Worm (Caenorhabditis elegans) whole organism, late embryonic: ENCODE measurements around the gene ztf-27.

Experiments used
- C08G9.2 ChIP-seq: sonication (generic microtip); optimal IDR thresholded peaks from 2 replicates; lab custom pipeline; 2016; ENCODE audit warnings: mild to moderate bottlenecking, missing genetic modification characterization, moderate library complexity, missing compliant biosample characterization
- F13H6.1 ChIP-seq: sonication (generic microtip); optimal IDR thresholded peaks from 2 replicates; lab custom pipeline; 2016; ENCODE audit warnings: missing genetic modification characterization, missing compliant biosample characterization
- K02D7.2 ChIP-seq: sonication (generic microtip); optimal IDR thresholded peaks from 2 replicates; lab custom pipeline; 2017; ENCODE audit warnings: mild to moderate bottlenecking, missing genetic modification characterization, missing compliant biosample characterization
- ahr-1 ChIP-seq: sonication (generic microtip); optimal IDR thresholded peaks from 2 replicates; lab custom pipeline; 2016; ENCODE audit warnings: missing genetic modification characterization, missing compliant biosample characterization
- ceh-24 ChIP-seq: sonication (generic microtip); optimal IDR thresholded peaks from 2 replicates; lab custom pipeline; 2016; ENCODE audit warnings: mild to moderate bottlenecking, missing genetic modification characterization, missing compliant biosample characterization
- ceh-31 ChIP-seq: sonication (generic microtip); optimal IDR thresholded peaks from 2 replicates; lab custom pipeline; 2016; ENCODE audit warnings: missing genetic modification characterization, missing compliant biosample characterization
- ceh-45 ChIP-seq: fragments of 200-800 bp; sonication (Bioruptor generic); IDR thresholded peaks from 2 replicates; pipeline ENCODE4 v1.3.6; 2022; ENCODE audit warnings: missing genetic modification reagents, missing genetic modification characterization, missing compliant biosample characterization
- ceh-48 ChIP-seq: sonication (generic microtip); optimal IDR thresholded peaks from 2 replicates; lab custom pipeline; 2016; ENCODE audit warnings: missing genetic modification characterization, inconsistent platforms, missing compliant biosample characterization
- ceh-9 ChIP-seq: sonication (generic microtip); optimal IDR thresholded peaks from 2 replicates; lab custom pipeline; 2016; ENCODE audit warnings: mild to moderate bottlenecking, missing genetic modification characterization, inconsistent platforms, missing compliant biosample characterization
- dmd-4 ChIP-seq: sonication (generic microtip); optimal IDR thresholded peaks from 2 replicates; lab custom pipeline; 2016; ENCODE audit warnings: borderline replicate concordance, missing genetic modification characterization, missing compliant biosample characterization
- elt-2 ChIP-seq: sonication (generic microtip); optimal IDR thresholded peaks from 2 replicates; lab custom pipeline; 2016; ENCODE audit warnings: missing genetic modification reagents, missing genetic modification characterization, missing compliant biosample characterization
- hlh-13 ChIP-seq: fragments of 200-800 bp; sonication (Bioruptor generic); optimal IDR thresholded peaks from 2 replicates; lab custom pipeline; 2018; ENCODE audit warnings: mild to moderate bottlenecking, missing genetic modification characterization, missing compliant biosample characterization
- hlh-30 ChIP-seq: sonication (generic microtip); optimal IDR thresholded peaks from 2 replicates; lab custom pipeline; 2017; ENCODE audit warnings: antibody characterized with exemption, missing genetic modification characterization, missing compliant biosample characterization; ENCODE audit not compliant: insufficient read depth
- hlh-6 ChIP-seq: sonication (generic microtip); optimal IDR thresholded peaks from 2 replicates; lab custom pipeline; 2016; ENCODE audit warnings: missing genotype, missing genetic modification characterization, missing compliant biosample characterization
- lin-11 ChIP-seq: fragments of 200-800 bp; sonication (Bioruptor generic); optimal IDR thresholded peaks from 2 replicates; lab custom pipeline; 2018; ENCODE audit warnings: mild to moderate bottlenecking, missing genetic modification characterization, missing compliant biosample characterization
- mec-3 ChIP-seq: sonication (generic microtip); optimal IDR thresholded peaks from 2 replicates; lab custom pipeline; 2016; ENCODE audit warnings: borderline replicate concordance, missing genetic modification characterization, missing compliant biosample characterization
- npax-4 ChIP-seq: sonication (generic microtip); optimal IDR thresholded peaks from 2 replicates; lab custom pipeline; 2016; ENCODE audit warnings: missing genetic modification characterization, missing compliant biosample characterization
- pag-3 ChIP-seq: sonication (generic microtip); optimal IDR thresholded peaks from 2 replicates; lab custom pipeline; 2016; ENCODE audit warnings: missing compliant biosample characterization, missing genetic modification characterization, borderline replicate concordance
- pha-2 ChIP-seq: sonication (generic microtip); optimal IDR thresholded peaks from 2 replicates; lab custom pipeline; 2017; ENCODE audit warnings: mild to moderate bottlenecking, missing genetic modification characterization, missing compliant biosample characterization
- ref-2 ChIP-seq: sonication (generic microtip); optimal IDR thresholded peaks from 2 replicates; lab custom pipeline; 2016; ENCODE audit warnings: missing genetic modification characterization, missing compliant biosample characterization
- rnt-1 ChIP-seq: sonication (generic microtip); optimal IDR thresholded peaks from 2 replicates; lab custom pipeline; 2016; ENCODE audit warnings: missing genetic modification characterization, missing compliant biosample characterization
- sdc-2 ChIP-seq: sonication (generic microtip); optimal IDR thresholded peaks from 2 replicates; lab custom pipeline; 2016; ENCODE audit warnings: missing genotype, missing genetic modification characterization, missing compliant biosample characterization
- sox-2 ChIP-seq: fragments of 200-800 bp; sonication (Bioruptor generic); IDR thresholded peaks from 2 replicates; pipeline ENCODE4 v1.3.6; 2022; ENCODE audit warnings: missing genetic modification reagents, missing genetic modification characterization, missing compliant biosample characterization
- tbx-2 ChIP-seq: sonication (generic microtip); optimal IDR thresholded peaks from 2 replicates; lab custom pipeline; 2016; ENCODE audit warnings: missing genetic modification characterization, missing compliant biosample characterization
- tbx-7 ChIP-seq: sonication (generic microtip); optimal IDR thresholded peaks from 2 replicates; lab custom pipeline; 2016; ENCODE audit warnings: missing genotype, missing genetic modification characterization, missing compliant biosample characterization
- ttx-3 ChIP-seq: sonication (generic microtip); optimal IDR thresholded peaks from 2 replicates; lab custom pipeline; 2016; ENCODE audit warnings: missing genetic modification reagents, missing genetic modification characterization, missing compliant biosample characterization
- unc-3 ChIP-seq, 2 experiments: fragments of 200-800 bp in 1 of 2; sonication (Bioruptor generic) in 1 of 2; sonication (generic microtip) in 1 of 2; conservative IDR thresholded peaks in 1 of 2; optimal IDR thresholded peaks in 1 of 2; 2 replicates each; pipeline versions ENCODE4 v1.3.6 to Lab custom; 2016 to 2022; ENCODE audit warnings: missing compliant biosample characterization in 2 of 2, missing genetic modification characterization in 2 of 2, missing genetic modification reagents in 1 of 2
- unc-42 ChIP-seq: sonication (generic microtip); optimal IDR thresholded peaks from 2 replicates; lab custom pipeline; 2016; ENCODE audit warnings: missing genotype, missing genetic modification characterization, missing compliant biosample characterization
- unc-86 ChIP-seq: sonication (generic microtip); optimal IDR thresholded peaks from 2 replicates; lab custom pipeline; 2016; ENCODE audit warnings: missing genetic modification characterization, missing compliant biosample characterization
- zip-5 ChIP-seq: sonication (generic microtip); optimal IDR thresholded peaks from 2 replicates; lab custom pipeline; 2016; ENCODE audit warnings: missing genetic modification characterization, missing compliant biosample characterization
- ztf-16 ChIP-seq: sonication (generic microtip); optimal IDR thresholded peaks from 2 replicates; lab custom pipeline; 2017; ENCODE audit warnings: missing genetic modification characterization, missing compliant biosample characterization

Gene ztf-27

DNA sequence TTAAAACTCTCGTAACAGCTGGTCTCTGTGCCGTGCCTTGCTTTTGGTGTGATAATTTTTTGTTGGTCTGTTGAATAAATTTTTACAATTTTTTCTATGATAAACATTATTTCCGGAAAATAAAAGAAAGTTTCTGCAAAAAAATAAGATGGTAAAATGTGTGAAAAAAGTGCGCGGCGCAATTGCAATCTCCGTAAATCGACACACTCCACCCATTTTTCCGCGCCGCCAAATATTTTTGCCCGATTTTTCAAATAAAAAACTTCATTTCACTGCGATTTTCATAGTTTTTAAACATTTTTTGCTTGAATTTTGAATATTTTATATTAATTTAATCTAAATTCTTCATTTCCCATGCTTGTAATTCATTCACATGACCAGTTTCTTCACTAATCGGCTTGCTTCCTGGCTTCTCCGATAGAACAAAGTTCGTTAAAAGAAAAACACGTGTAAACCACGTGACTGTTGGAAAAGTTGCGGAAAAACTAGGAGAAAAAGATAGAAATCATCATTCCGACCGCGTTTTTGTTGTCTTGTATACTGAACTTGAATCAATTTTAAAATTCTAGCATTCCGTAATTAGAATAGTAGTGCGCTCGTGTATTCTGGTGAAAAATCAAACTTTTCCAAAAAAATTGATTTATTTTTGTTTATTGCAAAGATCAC is 3.0 kb downstream of the ztf-27 start (continued):
- TF ChIP-seq sdc-2 (tag; lab: Kevin White, UChicago) (no peak), hlh-30 (peak; percentile 33), ceh-9 (tag; lab: Kevin White, UChicago) (no peak), ceh-31 (tag; lab: Kevin White, UChicago) (peak; percentile 56), unc-3 (GFP tag; conservative IDR thresholded peaks at IDR 0.05; lab: Robert Waterston, UW) (peak; percentile 49; the same call in 1 of the 2 replicates), unc-3 (tag; optimal IDR thresholded peaks at IDR 0.05; lab: Kevin White, UChicago) (peak; percentile 36), ttx-3 (tag; lab: Kevin White, UChicago) (peak; percentile 80), hlh-6 (tag; lab: Kevin White, UChicago) (no peak), unc-86 (no peak), tbx-7 (tag; lab: Kevin White, UChicago) (no peak), C08G9.2 (tag; lab: Kevin White, UChicago) (peak; percentile 36), hlh-13 (GFP tag; lab: Kevin White, UChicago) (no peak), ceh-24 (no peak), F13H6.1 (peak; percentile 17), zip-5 (tag; lab: Kevin White, UChicago) (peak; percentile 40), ceh-45 (GFP tag; lab: Robert Waterston, UW) (peak; percentile 53; the same call in 1 of the 2 replicates)

DNA sequence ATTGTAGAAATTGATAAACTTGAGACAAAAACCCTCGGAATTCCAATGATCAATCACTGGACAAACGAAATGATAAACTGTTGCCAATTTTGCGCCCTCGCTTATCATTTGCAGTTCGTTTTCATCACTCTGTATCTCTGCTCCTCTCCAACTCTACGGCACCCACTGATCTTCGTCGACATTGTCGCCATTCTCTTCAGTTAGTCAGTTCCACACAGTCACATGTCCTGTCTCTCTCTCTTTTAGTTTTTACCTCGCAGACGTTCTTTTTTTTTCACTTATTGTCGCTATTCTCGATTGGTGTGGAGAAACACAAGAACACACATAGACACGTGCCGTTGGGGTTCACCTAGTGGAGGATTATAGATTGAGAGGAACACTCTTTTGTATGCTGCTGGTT is 3.9 kb downstream of the ztf-27 start:
- TF ChIP-seq elt-2: peak; percentile 37
- no peak for TF ChIP-seq pha-2 (tag; lab: Kevin White, UChicago)
- TF ChIP-seq tbx-2 (tag; lab: Kevin White, UChicago): no peak
- no peak for TF ChIP-seq npax-4 (tag; lab: Kevin White, UChicago)
- peak; percentile 52 for TF ChIP-seq hlh-30

DNA sequence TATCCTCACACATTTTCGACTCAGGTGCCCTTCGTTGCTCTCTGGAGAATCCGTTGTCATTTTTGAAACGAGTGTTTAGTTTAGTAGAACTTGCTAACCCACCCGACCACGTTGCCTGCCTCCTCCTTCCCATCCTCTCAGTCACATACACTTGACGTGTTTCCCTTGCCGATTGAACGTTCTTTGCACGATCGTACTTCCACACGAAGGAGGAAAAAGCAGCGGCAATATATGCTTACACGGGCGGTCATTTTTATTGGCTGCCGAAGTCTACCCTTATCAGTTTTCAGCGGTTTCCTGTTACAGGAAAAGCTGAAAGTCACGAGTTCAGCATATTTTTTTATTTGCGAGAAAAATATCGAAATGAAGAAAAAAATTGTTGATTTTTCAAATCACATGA is 4.6 kb downstream of the ztf-27 start:
- TF ChIP-seq ceh-48 (tag; lab: Kevin White, UChicago): no peak
- peak; percentile 9 for TF ChIP-seq tbx-2 (tag; lab: Kevin White, UChicago)
- no peak for TF ChIP-seq mec-3 (tag; lab: Kevin White, UChicago)
- no peak for TF ChIP-seq ahr-1 (tag; lab: Kevin White, UChicago)

DNA sequence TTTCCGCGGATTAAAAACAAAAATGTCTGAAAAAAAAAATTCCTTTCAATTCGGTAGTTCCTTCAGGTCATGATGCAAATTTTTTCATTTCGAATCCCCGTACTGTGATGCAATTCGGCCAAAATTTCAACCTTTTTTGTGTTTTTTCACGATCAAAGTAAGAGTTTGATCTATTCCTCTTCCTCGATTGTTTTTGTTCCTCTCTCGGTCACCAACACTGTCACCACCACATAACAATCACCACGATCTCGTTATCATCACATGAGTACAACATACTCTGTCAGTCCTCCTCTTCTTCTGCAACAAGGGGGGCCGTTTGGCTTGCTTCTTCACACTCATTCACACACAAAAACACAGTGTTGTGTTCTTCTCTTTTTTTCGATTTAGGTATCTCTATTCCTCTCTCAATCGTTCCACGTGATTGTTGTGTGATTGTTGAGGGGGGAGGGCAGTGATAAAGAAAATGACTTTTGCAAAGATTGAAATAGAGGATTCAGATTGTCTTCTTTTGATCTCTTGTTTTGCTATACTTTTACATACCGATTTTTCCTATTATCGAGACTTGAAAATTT is 5.2 kb downstream of the ztf-27 start:
- TF ChIP-seq ztf-16 (no peak), pag-3 (tag; lab: Kevin White, UChicago) (no peak), elt-2 (peak; percentile 1), K02D7.2 (no peak), ref-2 (tag; lab: Kevin White, UChicago) (no peak)
- TF ChIP-seq, all 69 proteins: peak for 1

DNA sequence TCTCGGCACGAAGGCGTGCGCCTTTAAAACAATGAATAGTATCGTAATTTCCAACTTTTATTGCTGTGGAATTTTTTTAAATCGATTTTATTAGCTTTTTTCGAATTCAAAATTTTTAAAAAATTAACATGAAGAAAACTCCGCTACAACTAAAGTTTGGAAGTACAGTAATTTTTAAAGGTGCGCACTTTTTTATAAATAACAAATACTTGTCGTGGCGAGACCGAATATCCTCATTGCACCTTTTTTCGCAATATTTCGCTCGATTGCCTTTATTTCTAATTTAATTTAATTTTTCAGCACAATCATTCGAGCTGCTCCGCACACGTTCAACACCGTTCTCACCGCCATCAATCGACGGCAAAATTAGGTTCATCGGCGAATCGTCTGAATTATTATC is 5.7 kb downstream of the ztf-27 start, which contains the start of the genes T09F3.2 and T09F3.7:
T09F3.2 (plus strand) TSS at position 301 of the 400 bp plus-strand sequence.
T09F3.7 (plus strand) TSS at position 315 of the 400 bp plus-strand sequence.
- TF ChIP-seq hlh-30 (no peak), K02D7.2 (no peak), hlh-13 (GFP tag; lab: Kevin White, UChicago) (no peak), dmd-4 (no peak), rnt-1 (tag; lab: Kevin White, UChicago) (no peak), unc-42 (tag; lab: Kevin White, UChicago) (no peak), sox-2 (GFP tag; lab: Robert Waterston, UW) (no peak), lin-11 (tag; lab: Kevin White, UChicago) (no peak)
